Fruit fly (Drosophila melanogaster) whole organism, embryonic: ENCODE data around the gene Dup99B.

Source experiments
- Aef1 ChIP-seq: fragments of 200-800 bp; sonication (Bioruptor generic); IDR thresholded peaks from 3 replicates; pipeline ENCODE4 v1.3.6; 2022; ENCODE audit warnings: missing biosample characterization, missing genetic modification characterization
- Bdp1 ChIP-seq: fragments of 200-800 bp; sonication (Bioruptor generic); optimal IDR thresholded peaks from 3 replicates; lab custom pipeline; 2016; ENCODE audit warnings: missing biosample characterization, missing genetic modification characterization
- Bgb ChIP-seq: fragments of 200-800 bp; sonication (Bioruptor generic); IDR thresholded peaks from 2 replicates; pipeline ENCODE4 v1.3.6; 2022; ENCODE audit warnings: missing biosample characterization, missing genetic modification characterization; ENCODE audit not compliant: partially characterized antibody
- C15 ChIP-seq: fragments of 200-800 bp; sonication (Bioruptor generic); IDR thresholded peaks from 3 replicates; pipeline ENCODE4 v1.3.6; 2022; ENCODE audit warnings: missing biosample characterization, missing genetic modification characterization
- CG10321 ChIP-seq: fragments of 200-800 bp; sonication (Bioruptor generic); IDR thresholded peaks from 2 replicates; pipeline ENCODE4 v1.3.6; 2022; ENCODE audit warnings: missing biosample characterization, missing genetic modification characterization
- CG10543 ChIP-seq: fragments of 200-800 bp; sonication (Bioruptor generic); optimal IDR thresholded peaks from 3 replicates; lab custom pipeline; 2017; ENCODE audit warnings: missing biosample characterization, mild to moderate bottlenecking, missing genetic modification characterization, moderate library complexity
- CG1233 ChIP-seq: fragments of 200-800 bp; sonication (Bioruptor generic); optimal IDR thresholded peaks from 4 replicates; lab custom pipeline; 2018; ENCODE audit warnings: missing biosample characterization, mild to moderate bottlenecking, missing genetic modification characterization
- CG13296 ChIP-seq: fragments of 200-800 bp; sonication (Bioruptor generic); optimal IDR thresholded peaks from 3 replicates; lab custom pipeline; 2018; ENCODE audit warnings: missing biosample characterization, mild to moderate bottlenecking, missing genetic modification characterization
- CG16813 ChIP-seq: fragments of 200-800 bp; sonication (Bioruptor generic); IDR thresholded peaks from 3 replicates; pipeline ENCODE4 v1.3.6; 2022; ENCODE audit warnings: missing biosample characterization, missing genetic modification characterization; ENCODE audit not compliant: partially characterized antibody
- CG17829 ChIP-seq: fragments of 200-800 bp; optimal IDR thresholded peaks from 2 replicates; lab custom pipeline; 2019; ENCODE audit warnings: missing biosample characterization, mild to moderate bottlenecking, missing genetic modification characterization, moderate library complexity
- CG18599 ChIP-seq: fragments of 200-800 bp; sonication (Bioruptor generic); optimal IDR thresholded peaks from 3 replicates; lab custom pipeline; 2017; ENCODE audit warnings: missing biosample characterization, missing genetic modification characterization, mild to moderate bottlenecking, moderate library complexity, missing genetic modification reagents
- CG2129 ChIP-seq: fragments of 200-800 bp; sonication (Bioruptor generic); IDR thresholded peaks from 2 replicates; pipeline ENCODE4 v1.3.6; 2022; ENCODE audit warnings: missing biosample characterization, missing genetic modification characterization; ENCODE audit not compliant: partially characterized antibody
- CG3163 ChIP-seq: fragments of 200-800 bp; sonication (Bioruptor generic); optimal IDR thresholded peaks from 3 replicates; lab custom pipeline; 2016; ENCODE audit warnings: missing biosample characterization, missing genetic modification characterization
- CG32532 ChIP-seq: fragments of 200-800 bp; sonication (Bioruptor generic); IDR thresholded peaks from 2 replicates; pipeline ENCODE4 v1.3.6; 2022; ENCODE audit warnings: missing biosample characterization, missing genetic modification characterization
- CG42726 ChIP-seq: fragments of 200-800 bp; sonication (Bioruptor generic); IDR thresholded peaks from 2 replicates; pipeline ENCODE4 v1.3.6; 2022; ENCODE audit warnings: missing biosample characterization, missing genetic modification characterization; ENCODE audit not compliant: partially characterized antibody
- CG4854 ChIP-seq: fragments of 200-800 bp; sonication (Bioruptor generic); optimal IDR thresholded peaks from 2 replicates; lab custom pipeline; 2016; ENCODE audit warnings: missing biosample characterization, missing genetic modification characterization, inconsistent platforms
- CG5953 ChIP-seq: fragments of 200-800 bp; sonication (Bioruptor generic); IDR thresholded peaks from 2 replicates; pipeline ENCODE4 v1.3.6; 2022; ENCODE audit warnings: missing biosample characterization, missing genetic modification characterization
- CG6765 ChIP-seq: fragments of 200-800 bp; sonication (Bioruptor generic); optimal IDR thresholded peaks from 3 replicates; lab custom pipeline; 2017; ENCODE audit warnings: missing biosample characterization, mild to moderate bottlenecking, missing genetic modification characterization
- CG9817 ChIP-seq: fragments of 200-800 bp; sonication (Bioruptor generic); optimal IDR thresholded peaks from 2 replicates; lab custom pipeline; 2018; ENCODE audit warnings: missing biosample characterization, mild to moderate bottlenecking, missing genetic modification characterization, moderate library complexity
- CG9932 ChIP-seq: fragments of 200-800 bp; sonication (Bioruptor generic); IDR thresholded peaks from 2 replicates; pipeline ENCODE4 v1.3.6; 2022; ENCODE audit warnings: missing biosample characterization, missing genetic modification characterization
- CoRest ChIP-seq: fragments of 200-800 bp; sonication (Bioruptor generic); optimal IDR thresholded peaks from 3 replicates; lab custom pipeline; 2018; ENCODE audit warnings: missing biosample characterization, mild to moderate bottlenecking, missing genetic modification characterization, moderate library complexity
- E2f2 ChIP-seq: fragments of 200-800 bp; sonication (Bioruptor generic); IDR thresholded peaks from 2 replicates; pipeline ENCODE4 v1.3.6; 2022; ENCODE audit warnings: missing biosample characterization, missing genetic modification characterization
- Ets97D ChIP-seq: fragments of 200-800 bp; sonication (Bioruptor generic); optimal IDR thresholded peaks from 3 replicates; lab custom pipeline; 2016; ENCODE audit warnings: missing biosample characterization, missing genetic modification characterization
- HmgZ ChIP-seq: fragments of 200-800 bp; sonication (Bioruptor generic); optimal IDR thresholded peaks from 2 replicates; lab custom pipeline; 2018; ENCODE audit warnings: missing biosample characterization, mild to moderate bottlenecking, missing genetic modification characterization
- MTF-1 ChIP-seq: fragments of 200-800 bp; sonication (Bioruptor generic); optimal IDR thresholded peaks from 2 replicates; lab custom pipeline; 2018; ENCODE audit warnings: missing biosample characterization, mild to moderate bottlenecking, missing genetic modification characterization, borderline replicate concordance
- Mes4 ChIP-seq: fragments of 200-800 bp; sonication (Bioruptor generic); optimal IDR thresholded peaks from 2 replicates; lab custom pipeline; 2016; ENCODE audit warnings: missing biosample characterization, missing genetic modification characterization
- NFAT ChIP-seq: fragments of 200-800 bp; sonication (Bioruptor generic); IDR thresholded peaks from 2 replicates; pipeline ENCODE4 v1.3.6; 2022; ENCODE audit warnings: missing biosample characterization, missing genetic modification characterization
- Ptx1 ChIP-seq: fragments of 200-800 bp; sonication (Bioruptor generic); IDR thresholded peaks from 2 replicates; pipeline ENCODE4 v1.3.6; 2022; ENCODE audit warnings: missing biosample characterization, missing genetic modification characterization
- Spps ChIP-seq: fragments of 200-800 bp; sonication (Bioruptor generic); optimal IDR thresholded peaks from 2 replicates; lab custom pipeline; 2018; ENCODE audit warnings: missing biosample characterization, mild to moderate bottlenecking, missing genetic modification characterization
- amos ChIP-seq: fragments of 200-800 bp; sonication (Bioruptor generic); IDR thresholded peaks from 2 replicates; pipeline ENCODE4 v1.3.6; 2022; ENCODE audit warnings: missing biosample characterization, missing genetic modification characterization; ENCODE audit not compliant: partially characterized antibody
- ara ChIP-seq: fragments of 200-800 bp; sonication (Bioruptor generic); IDR thresholded peaks from 2 replicates; pipeline ENCODE4 v1.3.6; 2022; ENCODE audit warnings: missing biosample characterization, missing genetic modification characterization
- da ChIP-seq: fragments of 200-800 bp; sonication (Bioruptor generic); optimal IDR thresholded peaks from 2 replicates; lab custom pipeline; 2016; ENCODE audit warnings: missing biosample characterization, missing genetic modification characterization
- en ChIP-seq: fragments of 200-800 bp; sonication (Bioruptor generic); optimal IDR thresholded peaks from 2 replicates; lab custom pipeline; 2016; ENCODE audit warnings: missing biosample characterization, missing genetic modification characterization
- gt ChIP-seq: fragments of 200-800 bp; sonication (Bioruptor generic); IDR thresholded peaks from 2 replicates; pipeline ENCODE4 v1.3.6; 2022; ENCODE audit warnings: missing biosample characterization, missing genetic modification characterization
- insv ChIP-seq, 2 experiments: fragments of 200-800 bp; sonication (Bioruptor generic); optimal IDR thresholded peaks; 3 replicates each; lab custom pipeline; 2016 to 2018; ENCODE audit warnings: missing biosample characterization in 2 of 2, missing genetic modification characterization in 2 of 2
- jigr1 ChIP-seq: fragments of 200-800 bp; sonication (Bioruptor generic); IDR thresholded peaks from 3 replicates; pipeline ENCODE4 v1.3.6; 2022; ENCODE audit warnings: missing biosample characterization, missing genetic modification characterization
- lab ChIP-seq: fragments of 200-800 bp; sonication (Bioruptor generic); optimal IDR thresholded peaks from 3 replicates; lab custom pipeline; 2017; ENCODE audit warnings: missing biosample characterization, missing genetic modification characterization, mild to moderate bottlenecking, moderate library complexity, missing genetic modification reagents
- lbe ChIP-seq: fragments of 200-800 bp; sonication (Bioruptor generic); optimal IDR thresholded peaks from 2 replicates; lab custom pipeline; 2016; ENCODE audit warnings: missing biosample characterization, mild to moderate bottlenecking, missing genetic modification characterization
- maf-S ChIP-seq: fragments of 200-800 bp; sonication (Bioruptor generic); optimal IDR thresholded peaks from 2 replicates; lab custom pipeline; 2016; ENCODE audit warnings: missing biosample characterization, missing genetic modification characterization
- org-1 ChIP-seq: fragments of 200-800 bp; sonication (Bioruptor generic); optimal IDR thresholded peaks from 2 replicates; lab custom pipeline; 2017; ENCODE audit warnings: missing biosample characterization, missing genetic modification characterization
- p53 ChIP-seq: fragments of 200-800 bp; sonication (Bioruptor generic); optimal IDR thresholded peaks from 2 replicates; lab custom pipeline; 2016; ENCODE audit warnings: missing biosample characterization, missing genetic modification characterization
- pan ChIP-seq, 4 experiments: fragments of >200 bp in 3 of 4; fragments of 200-800 bp in 1 of 4; sonication (Bioruptor generic) in 1 of 4; optimal IDR thresholded peaks in 3 of 4; IDR thresholded peaks in 1 of 4; 2 replicates each; pipeline versions ENCODE4 v1.3.6 to Lab custom; 2017 to 2022; ENCODE audit warnings: missing biosample characterization in 2 of 4, missing genetic modification characterization in 2 of 4, mixed read lengths in 1 of 4
- pb ChIP-seq: fragments of 200-800 bp; sonication (Bioruptor generic); optimal IDR thresholded peaks from 3 replicates; lab custom pipeline; 2016; ENCODE audit warnings: missing biosample characterization, missing genetic modification characterization
- phol ChIP-seq: fragments of 200-800 bp; sonication (Bioruptor generic); optimal IDR thresholded peaks from 3 replicates; lab custom pipeline; 2018; ENCODE audit warnings: missing biosample characterization, mild to moderate bottlenecking, missing genetic modification characterization, moderate library complexity
- row ChIP-seq: fragments of 200-800 bp; sonication (Bioruptor generic); IDR thresholded peaks from 3 replicates; pipeline ENCODE4 v1.3.6; 2022; ENCODE audit warnings: missing biosample characterization, missing genetic modification characterization
- sug ChIP-seq: fragments of 200-800 bp; optimal IDR thresholded peaks from 2 replicates; lab custom pipeline; 2019; ENCODE audit warnings: missing biosample characterization, mild to moderate bottlenecking, missing genetic modification characterization, moderate library complexity
- tna ChIP-seq: fragments of 200-800 bp; sonication (Bioruptor generic); IDR thresholded peaks from 2 replicates; pipeline ENCODE4 v1.3.6; 2022; ENCODE audit warnings: missing biosample characterization, missing genetic modification characterization; ENCODE audit not compliant: partially characterized antibody
- zfh1 ChIP-seq: fragments of 200-800 bp; sonication (Bioruptor generic); IDR thresholded peaks from 3 replicates; pipeline ENCODE4 v1.3.6; 2022; ENCODE audit warnings: missing biosample characterization, missing genetic modification characterization

Gene Dup99B

DNA sequence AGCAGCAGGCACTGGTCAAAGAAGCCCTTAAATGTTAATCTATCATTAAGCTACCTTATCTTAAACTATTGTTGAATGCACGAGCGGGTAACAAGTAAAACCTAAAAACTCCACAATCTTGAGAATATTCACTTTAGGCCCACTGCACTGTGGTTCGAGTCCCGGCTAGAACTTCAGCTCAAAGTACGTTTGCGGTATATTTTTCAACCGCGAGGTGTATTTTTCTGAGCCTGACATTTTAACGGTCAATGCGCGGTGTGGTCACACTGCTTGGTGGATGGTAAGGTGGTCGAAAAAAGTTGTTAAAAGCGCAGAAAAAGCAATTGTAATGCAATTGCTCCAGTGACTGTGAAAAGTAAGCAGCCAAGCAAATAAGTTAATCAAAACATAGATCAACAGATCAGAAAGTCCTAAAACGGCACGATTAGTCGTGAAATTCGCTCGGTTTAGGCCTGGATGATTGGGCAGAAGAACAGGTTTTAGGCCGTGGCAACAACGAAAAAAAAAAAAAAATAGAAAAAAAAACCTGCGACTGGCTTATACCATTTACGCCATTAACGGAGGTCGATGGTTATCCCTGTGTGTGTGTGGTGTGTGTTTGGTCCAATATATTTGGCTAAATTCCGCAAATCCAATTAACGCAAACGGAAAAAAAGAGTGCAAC, 10.5 kb upstream of the Dup99B start, which contains the start of gene Kul (continued):
- TF ChIP-seq HmgZ (tag; lab: Kevin White, UChicago): peak; percentile 48
- 0 out of 2 replicates have a peak, but pooled peaks have one; percentile 16 for TF ChIP-seq CG10321 (GFP tag; lab: Robert Waterston, UW)
- no peak for TF ChIP-seq Aef1 (GFP tag; lab: Robert Waterston, UW)
- peak; percentile 37 for TF ChIP-seq phol (tag; lab: Kevin White, UChicago)
- TF ChIP-seq Bgb: peak; percentile 26; the same call in 1 of the 2 replicates
- no peak for TF ChIP-seq tna
- no peak for TF ChIP-seq pan (optimal IDR thresholded peaks at IDR 0.05; lab: Kevin White, UChicago)
- TF ChIP-seq pan (GFP tag; optimal IDR thresholded peaks at IDR 0.05 in 1 of 2, IDR thresholded peaks at IDR 0.05 in 1 of 2): peak in 1 of 2 experiments; percentile 36
- TF ChIP-seq CG3163 (GFP tag; lab: Kevin White, UChicago): no peak
- no peak for TF ChIP-seq CG5953
- TF ChIP-seq CG16813 (GFP tag; lab: Robert Waterston, UW): peak; percentile 50; the same call in 2 of the 3 replicates
- TF ChIP-seq pb: peak; percentile 47
- TF ChIP-seq Mes4: no peak
- no peak for TF ChIP-seq org-1 (GFP tag; lab: Kevin White, UChicago)
- TF ChIP-seq Spps: no peak
- TF ChIP-seq CG1233 (GFP tag; lab: Kevin White, UChicago): peak; percentile 11
- no peak for TF ChIP-seq da (GFP tag; lab: Kevin White, UChicago)
- TF ChIP-seq Ptx1 (GFP tag; lab: Robert Waterston, UW): peak; percentile 28; the same call in 1 of the 2 replicates
- TF ChIP-seq zfh1: peak; percentile 64
- no peak for TF ChIP-seq CG4854
- TF ChIP-seq jigr1 (GFP tag; lab: Robert Waterston, UW): no peak
- TF ChIP-seq CG10543 (GFP tag; lab: Kevin White, UChicago): no peak
- TF ChIP-seq lab: no peak
- TF ChIP-seq CG32532 (GFP tag; lab: Robert Waterston, UW): peak; percentile 40
- TF ChIP-seq CG13296 (GFP tag; lab: Kevin White, UChicago): no peak
- TF ChIP-seq gt: no peak
- no peak for TF ChIP-seq CG9817 (tag; lab: Kevin White, UChicago)
- no peak for TF ChIP-seq CG6765 (GFP tag; lab: Kevin White, UChicago)
- TF ChIP-seq insv (GFP tag; optimal IDR thresholded peaks at IDR 0.05; lab: Kevin White, UChicago): peak in 1 of 2 experiments; percentile 14
- TF ChIP-seq ara (GFP tag; lab: Robert Waterston, UW): 0 out of 2 replicates have a peak, but pooled peaks have one; percentile 16
- TF ChIP-seq maf-S (GFP tag; lab: Kevin White, UChicago): no peak
- TF ChIP-seq lbe (GFP tag; lab: Kevin White, UChicago): no peak
- TF ChIP-seq CG2129 (GFP tag; lab: Robert Waterston, UW): no peak
- peak; percentile 54 for TF ChIP-seq Ets97D
- no peak for TF ChIP-seq p53
- peak; percentile 28 for TF ChIP-seq CG17829 (tag; lab: Kevin White, UChicago)
- peak; percentile 29; the same call in 1 of the 2 replicates for TF ChIP-seq CG9932 (GFP tag; lab: Robert Waterston, UW)
- TF ChIP-seq row: peak; percentile 56; the same call in 2 of the 3 replicates
- TF ChIP-seq E2f2 (GFP tag; lab: Robert Waterston, UW): peak; percentile 31
- TF ChIP-seq C15 (GFP tag; lab: Robert Waterston, UW): no peak
- TF ChIP-seq CG18599 (GFP tag; lab: Kevin White, UChicago): no peak
- TF ChIP-seq Bdp1 (GFP tag; lab: Kevin White, UChicago): no peak
- no peak for TF ChIP-seq sug
- no peak for TF ChIP-seq CG42726 (GFP tag; lab: Robert Waterston, UW)
- no peak for TF ChIP-seq en
- TF ChIP-seq amos (GFP tag; lab: Robert Waterston, UW): 0 out of 2 replicates have a peak, but pooled peaks have one; percentile 36
- no peak for TF ChIP-seq MTF-1
- peak; percentile 42 for TF ChIP-seq CoRest (tag; lab: Kevin White, UChicago)
- TF ChIP-seq NFAT (GFP tag; lab: Robert Waterston, UW): peak; percentile 23; the same call in 1 of the 2 replicates
